Fruit fly (Drosophila melanogaster): ENCODE results near the gene CG18622.
A peak's percentile ranks its signal among the peaks of the same experiment; 100 is the strongest.
"Not testable (repeated sequence)": the region's sequence is repeated elsewhere in the genome, so short reads cannot be mapped to it uniquely, and the experiment has no call there.

CG18622 gene

dm6 chr3R:17002218-17003110 lies 14.9 kb upstream of the CG18622 start, which contains the start of the genes Sf3a1 and Irc:
Gene Sf3a1 (minus strand): TSS chr3R:17002355.
Gene Irc (plus strand): TSS chr3R:17002875.
- TF ChIP-seq CG4496 (GFP tag; IDR thresholded peaks at IDR 0.05) (0 out of 3 replicates have a peak, but pooled peaks have one; percentile 8), CG9948 (tag; optimal IDR thresholded peaks at IDR 0.05) (no peak), rn (GFP tag; IDR thresholded peaks at IDR 0.05) (no peak), CG8159 (tag; optimal IDR thresholded peaks at IDR 0.05) (peak; percentile 37), gl (tag; optimal IDR thresholded peaks at IDR 0.05) (peak; percentile 35), EcR (GFP tag; optimal IDR thresholded peaks at IDR 0.05) (peak; percentile 82)

dm6 chr3R:16996059-16996959 lies 8.8 kb upstream of the CG18622 start, which contains the start of the genes EMC2A and CG3534:
Gene EMC2A (minus strand): TSS chr3R:16996071.
Gene CG3534 (plus strand): TSS chr3R:16996446.
- peak; percentile 26 for TF ChIP-seq CG8159 (tag; optimal IDR thresholded peaks at IDR 0.05)
- no peak for TF ChIP-seq gl (tag; optimal IDR thresholded peaks at IDR 0.05)
- peak; percentile 3 for TF ChIP-seq CG9948 (tag; optimal IDR thresholded peaks at IDR 0.05)
- 0 out of 3 replicates have a peak, but pooled peaks have one; percentile 9 for TF ChIP-seq CG4496 (GFP tag; IDR thresholded peaks at IDR 0.05)
- peak; percentile 26 for TF ChIP-seq Snoo (tag; optimal IDR thresholded peaks at IDR 0.05)

dm6 chr3R:16992716-16993115 lies 5.2 kb upstream of the CG18622 start, which contains the start of gene CG31274:
Gene CG31274 (plus strand): TSS chr3R:16993016.
- TF ChIP-seq Snoo (tag; optimal IDR thresholded peaks at IDR 0.05); CG8301 (tag; optimal IDR thresholded peaks at IDR 0.05); Ets98B (GFP tag; IDR thresholded peaks at IDR 0.05): not testable (repeated sequence)

dm6 chr3R:16991781-16992180 lies 4.2 kb upstream of the CG18622 start, which contains the start of gene EMC2B:
Gene EMC2B (minus strand): TSS chr3R:16991878.
- TF ChIP-seq CG34367 (tag; optimal IDR thresholded peaks at IDR 0.05) (no peak), Pif1A (GFP tag; optimal IDR thresholded peaks at IDR 0.05) (peak; percentile 39), CG17806 (tag; optimal IDR thresholded peaks at IDR 0.05) (peak; percentile 18), CG8159 (tag; optimal IDR thresholded peaks at IDR 0.05) (peak; percentile 8), D1 (tag; optimal IDR thresholded peaks at IDR 0.05) (no peak)

- TF ChIP-seq CG14655 (GFP tag; optimal IDR thresholded peaks at IDR 0.05); CG10348 (GFP tag; IDR thresholded peaks at IDR 0.05); D1 (tag; optimal IDR thresholded peaks at IDR 0.05): not testable (repeated sequence)
Observed at dm6 chr3R:16988514-16988913, 982 bp upstream of the CG18622 start, which contains the start of gene MESK4. Gene MESK4 (plus strand): TSS chr3R:16988814.

- TF ChIP-seq CG10348 (GFP tag; IDR thresholded peaks at IDR 0.05) (no peak), CG14655 (GFP tag; optimal IDR thresholded peaks at IDR 0.05) (peak; percentile 7), CG4496 (GFP tag; IDR thresholded peaks at IDR 0.05) (no peak), CG8301 (tag; optimal IDR thresholded peaks at IDR 0.05) (no peak), CG34367 (tag; optimal IDR thresholded peaks at IDR 0.05) (no peak), CG15710 (tag; optimal IDR thresholded peaks at IDR 0.05) (no peak), CG32121 (GFP tag; IDR thresholded peaks at IDR 0.05) (no peak), CG17806 (tag; optimal IDR thresholded peaks at IDR 0.05) (no peak), CG13204 (GFP tag; optimal IDR thresholded peaks at IDR 0.05) (no peak), CG9948 (tag; optimal IDR thresholded peaks at IDR 0.05) (peak; percentile 14)
Observed at dm6 chr3R:16987924-16988298, 379 bp upstream of the CG18622 start.

dm6 chr3R:16986181-16987074 lies 1.1 kb downstream of the CG18622 start:
- TF ChIP-seq CG14655 (GFP tag; optimal IDR thresholded peaks at IDR 0.05) (peak; percentile 87), CG8301 (tag; optimal IDR thresholded peaks at IDR 0.05) (peak; percentile 84), Ets98B (GFP tag; IDR thresholded peaks at IDR 0.05) (peak; percentile 98), CG17806 (tag; optimal IDR thresholded peaks at IDR 0.05) (peak; percentile 79), D1 (tag; optimal IDR thresholded peaks at IDR 0.05) (no peak), gl (tag; optimal IDR thresholded peaks at IDR 0.05) (peak; percentile 36), CG10348 (GFP tag; IDR thresholded peaks at IDR 0.05) (peak; percentile 97), CG15710 (tag; optimal IDR thresholded peaks at IDR 0.05) (peak; percentile 89), EcR (GFP tag; optimal IDR thresholded peaks at IDR 0.05) (peak; percentile 81), CG4496 (GFP tag; IDR thresholded peaks at IDR 0.05) (peak; percentile 98), Snoo (tag; optimal IDR thresholded peaks at IDR 0.05) (peak; percentile 90), Pif1A (GFP tag; optimal IDR thresholded peaks at IDR 0.05) (peak; percentile 90), fd96Ca (GFP tag; IDR thresholded peaks at IDR 0.05) (peak; percentile 98), CG12605 (GFP tag; IDR thresholded peaks at IDR 0.05) (peak; percentile 93), CG13204 (GFP tag; optimal IDR thresholded peaks at IDR 0.05) (peak; percentile 58), CG34367 (tag; optimal IDR thresholded peaks at IDR 0.05) (peak; percentile 77), CG9948 (tag; optimal IDR thresholded peaks at IDR 0.05) (peak; percentile 82), rn (GFP tag; IDR thresholded peaks at IDR 0.05) (peak; percentile 89), CG32121 (GFP tag; IDR thresholded peaks at IDR 0.05) (peak; percentile 96), CG8159 (tag; optimal IDR thresholded peaks at IDR 0.05) (peak; percentile 82), Pif1B (GFP tag; optimal IDR thresholded peaks at IDR 0.05) (peak; percentile 88)

All from whole organism, pupa.